Worm (Caenorhabditis elegans): ENCODE results near the gene dnj-22.

- TF ChIP-seq him-1 (tag; optimal IDR thresholded peaks at IDR 0.05) (no peak), dao-5 (tag; optimal IDR thresholded peaks at IDR 0.05) (no peak), W03F9.2 (tag; optimal IDR thresholded peaks at IDR 0.05) (no peak)
Measured at ce11 chrV:8435292-8435691, 26.6 kb downstream of the dnj-22 start.

All from whole organism, L4/young adult.